Worm (Caenorhabditis elegans): ENCODE measurements around the gene F41B4.2.

F41B4.2 gene

DNA sequence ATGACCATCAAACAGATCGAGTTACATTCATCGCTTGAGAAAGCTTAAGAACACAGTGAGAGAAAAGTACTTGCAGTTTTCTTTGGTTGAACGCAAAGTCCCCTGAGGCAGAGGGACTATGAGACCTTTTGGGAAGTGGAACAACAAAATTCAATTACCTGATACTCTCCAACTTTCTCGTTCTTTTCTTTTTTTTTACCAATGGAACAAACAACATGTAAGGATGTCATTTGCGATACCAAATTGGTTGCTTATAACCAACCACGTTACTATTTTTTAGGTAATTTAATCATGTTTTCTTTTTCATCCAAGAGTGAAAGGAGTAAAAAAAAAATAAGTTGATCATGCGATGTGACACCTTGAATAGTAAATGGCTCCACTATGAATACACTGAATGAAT lies 21.7 kb upstream of the F41B4.2 start:
- TF ChIP-seq cnd-1 (tag; optimal IDR thresholded peaks at IDR 0.05) (no peak), unc-120 (tag; optimal IDR thresholded peaks at IDR 0.05; ENCODE audit: poor library complexity, severe bottlenecking) (no peak), ces-1 (GFP tag; optimal IDR thresholded peaks at IDR 0.05) (peak; percentile 67), pha-4 (tag; optimal IDR thresholded peaks at IDR 0.05) (no peak), nhr-76 (tag; optimal IDR thresholded peaks at IDR 0.05) (no peak), unc-62 (GFP tag; optimal IDR thresholded peaks at IDR 0.05) (no peak)

DNA sequence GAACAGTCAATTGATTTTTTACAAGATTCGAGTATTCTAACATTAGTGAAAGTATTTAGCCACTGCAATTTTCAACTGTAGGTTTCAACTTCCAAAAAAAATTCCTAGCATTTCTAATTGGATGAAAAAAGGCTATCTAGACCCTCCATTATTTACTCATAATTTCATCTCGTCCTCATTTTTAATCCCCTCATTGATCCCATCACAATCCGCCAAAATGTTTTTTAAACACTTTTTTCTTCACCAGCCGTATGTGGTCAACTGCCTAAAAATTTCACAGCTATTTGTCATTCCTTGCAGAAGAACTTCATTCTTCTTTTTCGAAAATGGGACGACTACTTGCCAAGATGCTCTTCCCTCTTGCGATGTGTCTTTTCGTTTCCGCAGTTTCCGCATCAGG lies 18.3 kb upstream of the F41B4.2 start, which contains the start of gene rig-3:
Gene rig-3 (plus strand): TSS at position 301 of the 400 bp plus-strand sequence.
- TF ChIP-seq nhr-76 (tag; optimal IDR thresholded peaks at IDR 0.05) (no peak), nhr-28 (tag; optimal IDR thresholded peaks at IDR 0.05) (no peak), lin-13 (tag; optimal IDR thresholded peaks at IDR 0.05) (no peak), tbx-8 (GFP tag; optimal IDR thresholded peaks at IDR 0.05) (no peak), cnd-1 (tag; optimal IDR thresholded peaks at IDR 0.05) (no peak), flh-1 (GFP tag; optimal IDR thresholded peaks at IDR 0.05) (no peak), mab-5 (tag; optimal IDR thresholded peaks at IDR 0.05) (no peak), nhr-12 (tag; optimal IDR thresholded peaks at IDR 0.05) (no peak), elt-3 (tag; optimal IDR thresholded peaks at IDR 0.05) (no peak), nhr-2 (tag; optimal IDR thresholded peaks at IDR 0.05) (no peak), drap-1 (GFP tag; optimal IDR thresholded peaks at IDR 0.05) (no peak)

DNA sequence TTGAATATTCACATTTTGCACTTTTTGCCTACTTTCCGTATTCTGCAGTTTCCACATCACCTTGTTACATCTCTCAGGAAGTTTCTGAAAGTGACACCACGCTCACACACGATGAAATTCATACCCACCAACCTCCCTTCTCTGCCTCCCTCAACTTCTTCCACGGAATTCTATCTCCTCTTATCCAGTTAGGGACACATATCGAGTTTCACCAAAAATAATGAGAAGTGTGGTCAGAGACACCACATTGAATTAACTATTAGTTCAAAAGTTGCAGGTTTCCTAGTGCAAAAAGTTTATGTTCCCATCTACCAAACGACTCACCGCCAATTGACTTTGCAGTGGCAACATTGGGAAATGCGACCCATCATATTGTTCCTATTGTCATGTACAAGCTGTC lies 15.3 kb upstream of the F41B4.2 start:
- TF ChIP-seq ceh-43 (GFP tag; optimal IDR thresholded peaks at IDR 0.05) = no peak
- peak; percentile 38 for TF ChIP-seq ces-1 (GFP tag; optimal IDR thresholded peaks at IDR 0.05)
- no peak for TF ChIP-seq zip-8 (tag; optimal IDR thresholded peaks at IDR 0.05)

DNA sequence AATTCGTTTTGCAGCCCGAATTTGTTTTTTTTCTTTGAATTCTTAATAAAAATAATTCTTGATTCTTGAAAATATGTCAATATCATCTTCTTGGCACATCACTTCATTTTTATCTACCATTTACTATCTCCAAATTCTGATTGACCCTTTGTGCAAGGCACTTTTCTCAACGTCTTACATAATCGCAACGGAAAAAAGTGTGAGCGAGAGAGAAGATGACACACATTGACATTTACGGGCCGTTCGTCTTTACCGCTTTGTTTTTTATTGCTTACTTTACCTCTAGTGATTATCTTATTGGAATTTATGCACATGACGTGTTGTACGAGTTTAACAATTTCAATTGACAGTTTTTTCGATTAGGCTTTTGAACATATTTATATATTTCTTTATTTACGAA lies 13.5 kb upstream of the F41B4.2 start:
- TF ChIP-seq blmp-1 (tag; optimal IDR thresholded peaks at IDR 0.05) (no peak), nhr-76 (tag; optimal IDR thresholded peaks at IDR 0.05) (no peak), sptf-1 (tag; optimal IDR thresholded peaks at IDR 0.05) (no peak), ham-2 (GFP tag; optimal IDR thresholded peaks at IDR 0.05) (no peak), ceh-39 (tag; optimal IDR thresholded peaks at IDR 0.05) (no peak), nhr-28 (tag; optimal IDR thresholded peaks at IDR 0.05) (no peak), mab-5 (tag; optimal IDR thresholded peaks at IDR 0.05) (no peak), unc-62 (GFP tag; optimal IDR thresholded peaks at IDR 0.05) (no peak), nhr-2 (tag; optimal IDR thresholded peaks at IDR 0.05) (no peak), mep-1 (tag; optimal IDR thresholded peaks at IDR 0.05) (no peak), lin-32 (GFP tag; optimal IDR thresholded peaks at IDR 0.05) (no peak), unc-120 (tag; optimal IDR thresholded peaks at IDR 0.05; ENCODE audit: poor library complexity, severe bottlenecking) (no peak), drap-1 (GFP tag; optimal IDR thresholded peaks at IDR 0.05) (no peak), pha-4 (tag; optimal IDR thresholded peaks at IDR 0.05) (no peak), cnd-1 (tag; optimal IDR thresholded peaks at IDR 0.05) (no peak), unc-39 (tag; optimal IDR thresholded peaks at IDR 0.05) (no peak), zip-8 (tag; optimal IDR thresholded peaks at IDR 0.05) (no peak), mls-2 (tag; optimal IDR thresholded peaks at IDR 0.05) (no peak)

DNA sequence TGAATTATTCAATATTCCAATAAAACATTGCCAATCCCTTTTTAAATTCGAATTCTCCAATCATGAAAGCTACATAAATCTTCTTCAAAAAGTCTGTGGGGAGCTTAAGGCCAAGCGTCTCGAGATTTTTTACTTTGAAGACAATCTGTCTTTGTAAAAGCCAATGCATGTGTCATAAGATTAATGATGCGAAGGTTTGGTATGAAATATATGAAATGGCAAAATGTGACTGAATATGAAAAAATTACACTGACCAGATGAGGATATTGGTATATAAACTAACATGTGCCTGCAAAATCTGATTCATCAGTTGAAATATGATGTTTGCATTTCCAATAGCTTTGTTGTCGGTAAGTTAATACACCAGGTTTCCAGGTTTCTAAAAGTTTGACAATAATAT lies 10.9 kb upstream of the F41B4.2 start, which contains the start of gene C53B7.2:
Gene C53B7.2 (plus strand): TSS at position 301 of the 400 bp plus-strand sequence.
- TF ChIP-seq unc-62 (GFP tag; optimal IDR thresholded peaks at IDR 0.05) = no peak
- no peak for TF ChIP-seq lin-32 (GFP tag; optimal IDR thresholded peaks at IDR 0.05)
- TF ChIP-seq sem-2 (GFP tag; optimal IDR thresholded peaks at IDR 0.05) = no peak
- no peak for TF ChIP-seq M03D4.4 (tag; optimal IDR thresholded peaks at IDR 0.05)
- TF ChIP-seq sptf-1 (tag; optimal IDR thresholded peaks at IDR 0.05) = no peak
- TF ChIP-seq nhr-76 (tag; optimal IDR thresholded peaks at IDR 0.05) = no peak
- no peak for TF ChIP-seq bed-3 (GFP tag; optimal IDR thresholded peaks at IDR 0.05)
- no peak for TF ChIP-seq unc-39 (tag; optimal IDR thresholded peaks at IDR 0.05)

DNA sequence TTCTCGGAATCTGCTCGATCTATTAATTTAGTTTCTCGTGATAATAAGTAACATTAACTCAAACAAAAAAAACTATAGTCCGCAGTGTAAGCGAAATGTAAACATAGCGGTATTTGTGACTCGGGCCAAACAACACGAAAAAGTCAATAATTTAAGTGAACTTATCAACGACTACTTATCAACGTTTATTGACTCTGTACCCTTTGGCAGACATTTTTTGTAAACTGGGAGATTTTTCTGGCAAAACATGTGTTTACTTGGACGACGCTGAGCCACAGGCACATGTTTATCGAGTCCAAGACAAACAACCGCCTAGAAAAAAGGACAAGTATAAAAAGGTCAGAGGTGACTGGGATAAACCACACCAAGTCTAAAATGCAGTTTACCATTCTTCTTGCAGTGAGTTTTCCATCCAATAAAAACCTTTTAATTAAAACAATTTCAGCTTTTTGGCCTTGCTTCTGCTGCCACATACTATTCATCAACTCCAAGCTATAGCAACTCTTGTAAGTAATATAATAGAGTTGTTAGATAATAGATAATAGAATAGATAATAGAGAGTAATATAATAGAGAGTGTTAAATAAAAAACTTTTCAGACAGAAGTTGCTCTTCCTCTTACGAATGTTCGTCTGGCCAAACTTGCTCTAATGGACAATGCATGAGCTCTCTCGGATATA lies 9.5 kb upstream of the F41B4.2 start, which contains the start of gene C53B7.3:
Gene C53B7.3 (plus strand): TSS at position 362 of the 679 bp plus-strand sequence.
- TF ChIP-seq pha-4 (tag; optimal IDR thresholded peaks at IDR 0.05) (peak; percentile 4), unc-39 (tag; optimal IDR thresholded peaks at IDR 0.05) (no peak)
